Worm (Caenorhabditis elegans): ENCODE data around the gene F35D11.3.
A peak's percentile ranks its signal among the peaks of the same experiment; 100 is the strongest.

- TF ChIP-seq pqm-1 (tag; optimal IDR thresholded peaks at IDR 0.05) (no peak), fax-1 (tag; optimal IDR thresholded peaks at IDR 0.05) (no peak), tbx-2 (tag; optimal IDR thresholded peaks at IDR 0.05) (no peak), unc-55 (GFP tag; optimal IDR thresholded peaks at IDR 0.05) (peak; percentile 30)
These were observed 27.1 kb upstream of the F35D11.3 start for ce11 chrII:4581090-4581489.

All from whole organism, late embryonic.